Worm (Caenorhabditis elegans): ENCODE measurements around the gene Y67D8C.22.

Gene Y67D8C.22

DNA sequence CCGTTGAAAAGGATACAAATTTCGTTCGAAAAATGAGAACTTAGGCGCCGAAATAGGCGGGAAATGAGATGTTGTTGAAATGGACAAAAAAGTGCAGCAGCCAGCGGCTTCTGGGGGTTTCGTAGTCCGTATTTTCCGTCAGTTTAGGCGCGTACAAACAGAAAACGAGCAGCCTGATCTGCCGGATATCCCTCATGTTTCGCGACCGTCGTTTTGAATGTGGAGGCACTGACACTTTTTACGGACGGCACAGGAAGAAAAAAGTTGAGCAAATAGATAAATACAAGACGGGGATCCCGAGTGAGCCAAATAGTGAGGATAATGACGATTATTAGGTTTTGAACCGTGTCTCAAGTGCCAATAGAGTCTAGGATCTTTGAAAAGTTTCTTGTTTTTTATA is at the start of gene Y67D8C.22:
Y67D8C.22 (minus strand) TSS at position 101 of the 400 bp plus-strand sequence.
- no peak for TF ChIP-seq attf-6 (GFP tag; IDR thresholded peaks at IDR 0.05)
- TF ChIP-seq ceh-79 (tag; optimal IDR thresholded peaks at IDR 0.05), result no peak
- no peak for TF ChIP-seq rec-8 (tag; optimal IDR thresholded peaks at IDR 0.05)
- TF ChIP-seq ztf-6 (GFP tag; IDR thresholded peaks at IDR 0.05), result no peak
- TF ChIP-seq somi-1 (GFP tag; optimal IDR thresholded peaks at IDR 0.05), result no peak
- no peak for TF ChIP-seq bed-2 (GFP tag; IDR thresholded peaks at IDR 0.05)
- no peak for TF ChIP-seq ztf-28 (GFP tag; IDR thresholded peaks at IDR 0.05)
- TF ChIP-seq ekl-4 (GFP tag; IDR thresholded peaks at IDR 0.05), result no peak
- TF ChIP-seq Y67H2A.10 (GFP tag; conservative IDR thresholded peaks at IDR 0.05), result no peak
- TF ChIP-seq rcor-1 (GFP tag; IDR thresholded peaks at IDR 0.05), result no peak
- TF ChIP-seq F52B5.7 (tag; optimal IDR thresholded peaks at IDR 0.05), result no peak
- no peak for TF ChIP-seq D2030.7 (GFP tag; IDR thresholded peaks at IDR 0.05)
- no peak for TF ChIP-seq let-607 (tag; optimal IDR thresholded peaks at IDR 0.05)

DNA sequence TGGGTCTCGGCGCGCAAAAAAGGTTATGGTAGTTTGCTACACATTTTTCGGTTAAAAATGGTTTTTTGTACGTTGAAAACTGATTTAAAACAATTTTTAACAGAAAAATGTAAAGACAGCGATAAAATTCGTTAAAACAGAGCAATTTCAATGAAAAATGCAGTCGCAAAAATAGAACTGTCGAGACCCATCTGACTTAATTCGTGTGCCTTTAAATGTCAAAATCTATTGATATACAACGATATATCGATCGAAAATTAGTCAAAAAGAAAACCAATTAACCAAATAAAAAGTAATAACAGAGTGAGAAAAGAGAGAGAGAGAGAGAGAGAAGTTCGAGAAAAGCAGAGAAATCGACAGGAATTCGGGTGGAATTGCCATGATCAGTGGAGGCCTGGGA is 45.0 kb upstream of the Y67D8C.22 start:
- TF ChIP-seq ZK185.1 (tag; optimal IDR thresholded peaks at IDR 0.05; ENCODE audit: poor library complexity, severe bottlenecking) (no peak), ceh-91 (GFP tag; IDR thresholded peaks at IDR 0.05) (no peak), C06A6.2 (GFP tag; conservative IDR thresholded peaks at IDR 0.05) (no peak), F39B2.1 (GFP tag; IDR thresholded peaks at IDR 0.05) (no peak)

- TF ChIP-seq madf-10 (tag; optimal IDR thresholded peaks at IDR 0.05) (no peak), sptf-2 (GFP tag; optimal IDR thresholded peaks at IDR 0.05) (no peak), sea-2 (GFP tag; IDR thresholded peaks at IDR 0.05) (no peak), C06A6.2 (GFP tag; conservative IDR thresholded peaks at IDR 0.05) (no peak), tlf-1 (GFP tag; optimal IDR thresholded peaks at IDR 0.05) (no peak), attf-6 (GFP tag; IDR thresholded peaks at IDR 0.05) (no peak), lin-40 (tag; optimal IDR thresholded peaks at IDR 0.05) (no peak), hsf-1 (GFP tag; IDR thresholded peaks at IDR 0.05) (no peak), F49E8.2 (tag; optimal IDR thresholded peaks at IDR 0.05; ENCODE audit: insufficient read depth) (no peak), lag-1 (GFP tag; IDR thresholded peaks at IDR 0.05) (no peak), B0035.1 (tag; optimal IDR thresholded peaks at IDR 0.05) (no peak), lin-26 (GFP tag; IDR thresholded peaks at IDR 0.05) (no peak), F52B5.7 (tag; optimal IDR thresholded peaks at IDR 0.05) (no peak), mxl-1 (tag; optimal IDR thresholded peaks at IDR 0.05) (no peak), ekl-4 (GFP tag; IDR thresholded peaks at IDR 0.05) (no peak), nhr-80 (tag; optimal IDR thresholded peaks at IDR 0.05) (no peak), B0019.2 (GFP tag; conservative IDR thresholded peaks at IDR 0.05) (no peak), hlh-12 (tag; optimal IDR thresholded peaks at IDR 0.05) (no peak), ztf-28 (GFP tag; IDR thresholded peaks at IDR 0.05) (no peak)
Measured at ce11 chrIV:3101208-3101607, 25.1 kb upstream of the Y67D8C.22 start.

DNA sequence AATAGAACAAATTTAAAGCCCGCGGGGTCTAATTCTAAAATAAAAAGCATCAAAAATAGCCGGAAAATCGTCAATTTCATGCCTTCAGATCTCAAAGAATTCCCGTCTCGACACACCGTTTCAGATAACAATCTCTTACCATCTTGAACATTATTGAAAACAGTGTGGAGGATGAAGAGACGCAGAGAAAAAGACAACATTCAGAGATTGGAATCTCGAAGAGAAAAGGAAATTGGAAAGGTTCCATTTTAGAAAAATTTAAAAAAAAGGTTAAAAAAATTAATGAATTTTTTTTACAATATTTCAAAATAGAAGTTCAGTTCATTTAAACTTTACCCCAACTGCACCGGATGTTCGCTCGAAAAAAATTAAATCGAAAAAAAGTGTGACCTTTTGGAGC is 20.9 kb upstream of the Y67D8C.22 start:
- peak; percentile 56; the same call in 1 of the 2 replicates for TF ChIP-seq hmg-1.2 (GFP tag; IDR thresholded peaks at IDR 0.05)
- no peak for TF ChIP-seq lin-35 (GFP tag; optimal IDR thresholded peaks at IDR 0.05)
